Worm (Caenorhabditis elegans): ENCODE data around the gene F43G6.10.

DNA sequence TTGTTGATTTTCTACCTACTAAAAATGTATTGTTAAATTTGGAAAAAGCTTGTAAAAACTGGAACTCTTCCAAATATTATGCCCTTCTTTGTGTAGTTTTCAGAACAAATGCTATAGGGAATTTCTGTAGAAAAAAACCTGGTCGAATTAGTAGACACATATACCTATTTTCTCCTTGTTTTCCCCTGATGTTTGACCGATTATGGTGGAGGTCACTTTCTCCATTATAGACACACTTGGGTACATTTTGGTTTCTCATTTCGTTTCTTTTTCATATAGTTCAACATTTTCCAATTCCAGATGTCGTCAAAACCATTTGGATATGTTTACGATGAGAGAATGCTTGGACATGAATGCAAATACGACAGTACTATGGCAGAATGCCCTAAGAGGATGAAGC, 10.4 kb upstream of the F43G6.10 start, which contains the start of gene hda-5:
- TF ChIP-seq unc-39 (tag; optimal IDR thresholded peaks at IDR 0.05) (no peak), ZK546.5 (tag; optimal IDR thresholded peaks at IDR 0.05) (no peak), fos-1 (tag; optimal IDR thresholded peaks at IDR 0.05) (no peak)

Measured in whole organism, L2 larva.